Worm (Caenorhabditis elegans) whole organism, dauer: ENCODE measurements around the gene F49H12.4.

Source experiments
- unc-62 ChIP-seq: sonication (generic microtip); optimal IDR thresholded peaks from 2 replicates; lab custom pipeline; 2017; ENCODE audit warnings: missing biosample characterization, missing genetic modification reagents, missing genetic modification characterization

Gene F49H12.4

ce11 chrX:2107414-2107813 is 27.8 kb downstream of the F49H12.4 start:
- no peak for TF ChIP-seq unc-62 (GFP tag; lab: Kevin White, UChicago)

- no peak for TF ChIP-seq unc-62 (GFP tag; lab: Kevin White, UChicago)
These were observed 28.5 kb downstream of the F49H12.4 start for ce11 chrX:2108182-2108581.

- TF ChIP-seq unc-62 (GFP tag; lab: Kevin White, UChicago): no peak
These were observed 29.0 kb downstream of the F49H12.4 start, which contains the start of gene F53B1.2 for ce11 chrX:2108682-2109081. Gene F53B1.2 (plus strand): TSS chrX:2108982.

- TF ChIP-seq unc-62 (GFP tag; lab: Kevin White, UChicago): no peak
These were observed 31.1 kb downstream of the F49H12.4 start for ce11 chrX:2110603-2111327.

ce11 chrX:2113004-2113403 is 33.4 kb downstream of the F49H12.4 start, which contains the start of gene bus-5:
Gene bus-5 (minus strand): TSS chrX:2113104.
- TF ChIP-seq unc-62 (GFP tag; lab: Kevin White, UChicago): no peak

ce11 chrX:2114171-2114570 is 34.5 kb downstream of the F49H12.4 start:
- no peak for TF ChIP-seq unc-62 (GFP tag; lab: Kevin White, UChicago)

ce11 chrX:2116304-2116867 is 36.8 kb downstream of the F49H12.4 start:
- no peak for TF ChIP-seq unc-62 (GFP tag; lab: Kevin White, UChicago)

- no peak for TF ChIP-seq unc-62 (GFP tag; lab: Kevin White, UChicago)
These were observed 38.5 kb downstream of the F49H12.4 start, which contains the start of gene swip-10 for ce11 chrX:2118162-2118561. Gene swip-10 (minus strand): TSS chrX:2118262.

ce11 chrX:2120961-2121360 is 41.3 kb downstream of the F49H12.4 start, which contains the start of gene gpa-5:
Gene gpa-5 (minus strand): TSS chrX:2121061.
- TF ChIP-seq unc-62 (GFP tag; lab: Kevin White, UChicago): no peak

- TF ChIP-seq unc-62 (GFP tag; lab: Kevin White, UChicago): no peak
These were observed 50.5 kb downstream of the F49H12.4 start, which contains the start of gene F53B1.8 for ce11 chrX:2130141-2130540. Gene F53B1.8 (minus strand): TSS chrX:2130241.
